Worm (Caenorhabditis elegans): ENCODE data around the gene K02E11.6.

- TF ChIP-seq ceh-83 (GFP tag; optimal IDR thresholded peaks at IDR 0.05) (no peak), nhr-237 (tag; optimal IDR thresholded peaks at IDR 0.05) (no peak), snpc-4 (tag; optimal IDR thresholded peaks at IDR 0.05) (no peak), hlh-1 (tag; optimal IDR thresholded peaks at IDR 0.05) (no peak), mab-5 (tag; optimal IDR thresholded peaks at IDR 0.05) (no peak), unc-62 (GFP tag; optimal IDR thresholded peaks at IDR 0.05) (no peak), nhr-2 (tag; optimal IDR thresholded peaks at IDR 0.05) (no peak), elt-1 (tag; optimal IDR thresholded peaks at IDR 0.05; ENCODE audit: borderline replicate concordance, insufficient read depth) (no peak), blmp-1 (tag; optimal IDR thresholded peaks at IDR 0.05) (no peak), nhr-76 (tag; optimal IDR thresholded peaks at IDR 0.05) (no peak), drap-1 (GFP tag; optimal IDR thresholded peaks at IDR 0.05) (no peak), cnd-1 (tag; optimal IDR thresholded peaks at IDR 0.05) (no peak), ces-1 (GFP tag; optimal IDR thresholded peaks at IDR 0.05) (no peak), mls-2 (tag; optimal IDR thresholded peaks at IDR 0.05) (no peak)
These were observed 42.0 kb downstream of the K02E11.6 start, which contains the start of gene F14D7.18 for ce11 chrV:14290636-14291035.
